Fruit fly (Drosophila melanogaster) whole organism, embryonic: Measurements from ENCODE around the gene Hrd3.

Experiments
- Ada2b ChIP-seq: fragments of 200-800 bp; sonication (Bioruptor generic); IDR thresholded peaks from 2 replicates; pipeline ENCODE4 v1.3.6; 2022; ENCODE audit warnings: missing biosample characterization, missing genetic modification characterization
- Atf3 ChIP-seq: fragments of 200-800 bp; sonication (Bioruptor generic); optimal IDR thresholded peaks from 3 replicates; lab custom pipeline; 2016; ENCODE audit warnings: missing biosample characterization, missing genetic modification characterization
- Atf6 ChIP-seq: fragments of 200-800 bp; sonication (Bioruptor generic); IDR thresholded peaks from 2 replicates; pipeline ENCODE4 v1.3.6; 2022; ENCODE audit warnings: missing biosample characterization, missing genetic modification characterization
- B-H1 ChIP-seq: fragments of 200-800 bp; sonication (Bioruptor generic); IDR thresholded peaks from 3 replicates; pipeline ENCODE4 v1.3.6; 2022; ENCODE audit warnings: missing biosample characterization, missing genetic modification characterization
- CG10267 ChIP-seq: fragments of 200-800 bp; sonication (Bioruptor generic); optimal IDR thresholded peaks from 2 replicates; lab custom pipeline; 2018; ENCODE audit warnings: missing biosample characterization, mild to moderate bottlenecking, missing genetic modification characterization, moderate library complexity
- CG10654 ChIP-seq: fragments of 200-800 bp; sonication (Bioruptor generic); optimal IDR thresholded peaks from 2 replicates; lab custom pipeline; 2016; ENCODE audit warnings: missing biosample characterization, missing genetic modification characterization
- CG12071 ChIP-seq: fragments of 200-800 bp; sonication (Bioruptor generic); optimal IDR thresholded peaks from 3 replicates; lab custom pipeline; 2018; ENCODE audit warnings: missing biosample characterization, mild to moderate bottlenecking, missing genetic modification characterization
- CG12299 ChIP-seq: fragments of 200-800 bp; sonication (Bioruptor generic); optimal IDR thresholded peaks from 2 replicates; lab custom pipeline; 2018; ENCODE audit warnings: missing biosample characterization, mild to moderate bottlenecking, missing genetic modification characterization
- CG14014 ChIP-seq: fragments of 200-800 bp; sonication (Bioruptor generic); IDR thresholded peaks from 2 replicates; pipeline ENCODE4 v1.3.6; 2022; ENCODE audit warnings: missing biosample characterization, missing genetic modification characterization
- CG15073 ChIP-seq: fragments of 200-800 bp; sonication (Bioruptor generic); optimal IDR thresholded peaks from 2 replicates; lab custom pipeline; 2016; ENCODE audit warnings: missing biosample characterization, missing genetic modification characterization
- CG1529 ChIP-seq: fragments of 200-800 bp; sonication (Bioruptor generic); optimal IDR thresholded peaks from 3 replicates; lab custom pipeline; 2018; ENCODE audit warnings: missing biosample characterization, missing genetic modification characterization
- CG16863 ChIP-seq: fragments of 200-800 bp; sonication (Bioruptor generic); optimal IDR thresholded peaks from 3 replicates; lab custom pipeline; 2016; ENCODE audit warnings: missing biosample characterization, missing genetic modification characterization
- CG17361 ChIP-seq: fragments of 200-800 bp; sonication (Bioruptor generic); IDR thresholded peaks from 3 replicates; pipeline ENCODE4 v1.3.6; 2022; ENCODE audit warnings: missing biosample characterization, missing genetic modification characterization
- CG17385 ChIP-seq: fragments of 200-800 bp; sonication (Bioruptor generic); optimal IDR thresholded peaks from 3 replicates; lab custom pipeline; 2018; ENCODE audit warnings: missing biosample characterization, mild to moderate bottlenecking, missing genetic modification characterization
- CG17802 ChIP-seq: fragments of 200-800 bp; sonication (Bioruptor generic); optimal IDR thresholded peaks from 2 replicates; lab custom pipeline; 2018; ENCODE audit warnings: missing biosample characterization, mild to moderate bottlenecking, missing genetic modification characterization, moderate library complexity
- CG1832 ChIP-seq: fragments of 200-800 bp; sonication (Bioruptor generic); optimal IDR thresholded peaks from 2 replicates; lab custom pipeline; 2017; ENCODE audit warnings: missing biosample characterization, mild to moderate bottlenecking, missing genetic modification characterization, inconsistent platforms
- CG30020 ChIP-seq: fragments of 200-800 bp; optimal IDR thresholded peaks from 2 replicates; lab custom pipeline; 2019; ENCODE audit warnings: missing biosample characterization, mild to moderate bottlenecking, missing genetic modification characterization, moderate library complexity
- CG3281 ChIP-seq: fragments of 200-800 bp; sonication (Bioruptor generic); optimal IDR thresholded peaks from 3 replicates; lab custom pipeline; 2017; ENCODE audit warnings: missing biosample characterization, mild to moderate bottlenecking, missing genetic modification characterization
- CG3726 ChIP-seq: fragments of 200-800 bp; sonication (Bioruptor generic); IDR thresholded peaks from 3 replicates; pipeline ENCODE4, ENCODE4 v1.3.6; 2022; ENCODE audit warnings: missing biosample characterization, missing genetic modification characterization
- CG3838 ChIP-seq: fragments of 200-800 bp; sonication (Bioruptor generic); optimal IDR thresholded peaks from 3 replicates; lab custom pipeline; 2016; ENCODE audit warnings: missing biosample characterization, missing genetic modification characterization
- CG6689 ChIP-seq: fragments of 200-800 bp; sonication (Bioruptor generic); IDR thresholded peaks from 2 replicates; pipeline ENCODE4 v1.3.6; 2022; ENCODE audit warnings: missing biosample characterization, missing genetic modification characterization
- CG6791 ChIP-seq: fragments of 200-800 bp; sonication (Bioruptor generic); IDR thresholded peaks from 3 replicates; pipeline ENCODE4 v1.3.6; 2022; ENCODE audit warnings: missing biosample characterization, missing genetic modification characterization; ENCODE audit not compliant: partially characterized antibody
- CG6854 ChIP-seq: fragments of 200-800 bp; sonication (Bioruptor generic); optimal IDR thresholded peaks from 3 replicates; lab custom pipeline; 2017; ENCODE audit warnings: missing biosample characterization, mild to moderate bottlenecking, missing genetic modification characterization
- CG7745 ChIP-seq: fragments of 200-800 bp; sonication (Bioruptor generic); optimal IDR thresholded peaks from 2 replicates; lab custom pipeline; 2018; ENCODE audit warnings: missing biosample characterization, mild to moderate bottlenecking, missing genetic modification characterization, moderate library complexity
- CG9609 ChIP-seq: fragments of 200-800 bp; sonication (Bioruptor generic); optimal IDR thresholded peaks from 3 replicates; lab custom pipeline; 2016; ENCODE audit warnings: missing biosample characterization, missing genetic modification characterization
- CG9876 ChIP-seq: fragments of 200-800 bp; sonication (Bioruptor generic); optimal IDR thresholded peaks from 2 replicates; lab custom pipeline; 2016; ENCODE audit warnings: missing biosample characterization, missing genetic modification characterization
- Deaf1 ChIP-seq: fragments of 200-800 bp; optimal IDR thresholded peaks from 3 replicates; lab custom pipeline; 2019; ENCODE audit warnings: missing biosample characterization, mild to moderate bottlenecking, missing genetic modification characterization, moderate library complexity
- ERR ChIP-seq: fragments of 200-800 bp; sonication (Bioruptor generic); optimal IDR thresholded peaks from 2 replicates; lab custom pipeline; 2016; ENCODE audit warnings: missing biosample characterization, missing genetic modification characterization
- GATAe ChIP-seq: fragments of 200-800 bp; sonication (Bioruptor generic); conservative IDR thresholded peaks from 2 replicates; pipeline ENCODE4 v1.3.6; 2022; ENCODE audit warnings: missing biosample characterization, missing genetic modification characterization
- Hey ChIP-seq: fragments of 200-800 bp; sonication (Bioruptor generic); optimal IDR thresholded peaks from 3 replicates; lab custom pipeline; 2018; ENCODE audit warnings: missing biosample characterization, mild to moderate bottlenecking, missing genetic modification characterization
- Lim3 ChIP-seq: fragments of 200-800 bp; sonication (Bioruptor generic); IDR thresholded peaks from 2 replicates; pipeline ENCODE4 v1.3.6; 2022; ENCODE audit warnings: missing biosample characterization, missing genetic modification characterization
- MBD-R2 ChIP-seq: fragments of 200-800 bp; sonication (Bioruptor generic); IDR thresholded peaks from 2 replicates; pipeline ENCODE4 v1.3.6; 2022; ENCODE audit warnings: missing biosample characterization, missing genetic modification characterization
- MESR4 ChIP-seq: fragments of 200-800 bp; sonication (Bioruptor generic); optimal IDR thresholded peaks from 2 replicates; lab custom pipeline; 2018; ENCODE audit warnings: missing biosample characterization, mild to moderate bottlenecking, missing genetic modification characterization, moderate library complexity
- Myb ChIP-seq: fragments of 200-800 bp; sonication (Bioruptor generic); optimal IDR thresholded peaks from 2 replicates; lab custom pipeline; 2016; ENCODE audit warnings: missing biosample characterization, missing genetic modification characterization
- Optix ChIP-seq: fragments of 200-800 bp; sonication (Bioruptor generic); IDR thresholded peaks from 3 replicates; pipeline ENCODE4 v1.3.6; 2022; ENCODE audit warnings: missing biosample characterization, missing genetic modification characterization
- Sry-δ ChIP-seq: fragments of 200-800 bp; sonication (Bioruptor generic); optimal IDR thresholded peaks from 2 replicates; lab custom pipeline; 2016; ENCODE audit warnings: missing biosample characterization, missing genetic modification characterization
- ato ChIP-seq: fragments of 200-800 bp; sonication (Bioruptor generic); IDR thresholded peaks from 2 replicates; pipeline ENCODE4 v1.3.6; 2022; ENCODE audit warnings: missing biosample characterization, missing genetic modification characterization; ENCODE audit not compliant: partially characterized antibody
- da ChIP-seq: fragments of 200-800 bp; sonication (Bioruptor generic); optimal IDR thresholded peaks from 2 replicates; lab custom pipeline; 2016; ENCODE audit warnings: missing biosample characterization, missing genetic modification characterization
- emc ChIP-seq: fragments of 200-800 bp; sonication (Bioruptor generic); optimal IDR thresholded peaks from 2 replicates; lab custom pipeline; 2016; ENCODE audit warnings: missing biosample characterization, missing genetic modification characterization
- exex ChIP-seq: fragments of 200-800 bp; sonication (Bioruptor generic); optimal IDR thresholded peaks from 4 replicates; lab custom pipeline; 2018; ENCODE audit warnings: missing biosample characterization, mild to moderate bottlenecking, missing genetic modification characterization, moderate library complexity
- kay ChIP-seq: fragments of 200-800 bp; sonication (Bioruptor generic); optimal IDR thresholded peaks from 2 replicates; lab custom pipeline; 2016; ENCODE audit warnings: missing biosample characterization, missing genetic modification characterization
- nom ChIP-seq: fragments of 200-800 bp; sonication (Bioruptor generic); optimal IDR thresholded peaks from 2 replicates; lab custom pipeline; 2017; ENCODE audit warnings: missing biosample characterization, missing genetic modification characterization, mild to moderate bottlenecking, moderate library complexity, missing genetic modification reagents
- ro ChIP-seq: fragments of 200-800 bp; sonication (Bioruptor generic); IDR thresholded peaks from 2 replicates; pipeline ENCODE4 v1.3.6; 2022; ENCODE audit warnings: missing biosample characterization, missing genetic modification characterization
- sima ChIP-seq: fragments of 200-800 bp; sonication (Bioruptor generic); optimal IDR thresholded peaks from 2 replicates; lab custom pipeline; 2016; ENCODE audit warnings: missing biosample characterization, missing genetic modification characterization
- ttk ChIP-seq: fragments of 200-800 bp; sonication (Bioruptor generic); IDR thresholded peaks from 2 replicates; pipeline ENCODE4 v2.1.2; 2022; ENCODE audit warnings: missing biosample characterization, missing genetic modification characterization
- twi ChIP-seq: fragments of 200-800 bp; optimal IDR thresholded peaks from 2 replicates; lab custom pipeline; 2019; ENCODE audit warnings: missing biosample characterization, mild to moderate bottlenecking, missing genetic modification characterization, moderate library complexity
- vnd ChIP-seq: fragments of 200-800 bp; sonication (Bioruptor generic); IDR thresholded peaks from 3 replicates; pipeline ENCODE4 v1.3.6; 2022; ENCODE audit warnings: missing biosample characterization, missing genetic modification characterization; ENCODE audit not compliant: partially characterized antibody
- wor ChIP-seq: fragments of 200-800 bp; sonication (Bioruptor generic); IDR thresholded peaks from 2 replicates; pipeline ENCODE4 v1.3.6; 2022; ENCODE audit warnings: missing biosample characterization, missing genetic modification characterization
- yki ChIP-seq: fragments of >200 bp; optimal IDR thresholded peaks from 3 replicates; lab custom pipeline; 2018
- z ChIP-seq: fragments of 200-800 bp; sonication (Bioruptor generic); IDR thresholded peaks from 3 replicates; pipeline ENCODE4 v1.3.6; 2022; ENCODE audit warnings: missing biosample characterization, missing genetic modification characterization
- zen2 ChIP-seq: fragments of 200-800 bp; sonication (Bioruptor generic); IDR thresholded peaks from 3 replicates; pipeline ENCODE4 v1.3.6; 2022; ENCODE audit warnings: missing biosample characterization, missing genetic modification characterization; ENCODE audit not compliant: partially characterized antibody
- zf30C ChIP-seq: fragments of 200-800 bp; sonication (Bioruptor generic); optimal IDR thresholded peaks from 3 replicates; lab custom pipeline; 2018; ENCODE audit warnings: missing biosample characterization, mild to moderate bottlenecking, missing genetic modification characterization
- zfh2 ChIP-seq: fragments of 200-800 bp; sonication (Bioruptor generic); optimal IDR thresholded peaks from 2 replicates; lab custom pipeline; 2016; ENCODE audit warnings: missing biosample characterization, missing genetic modification characterization

The Hrd3 gene

DNA sequence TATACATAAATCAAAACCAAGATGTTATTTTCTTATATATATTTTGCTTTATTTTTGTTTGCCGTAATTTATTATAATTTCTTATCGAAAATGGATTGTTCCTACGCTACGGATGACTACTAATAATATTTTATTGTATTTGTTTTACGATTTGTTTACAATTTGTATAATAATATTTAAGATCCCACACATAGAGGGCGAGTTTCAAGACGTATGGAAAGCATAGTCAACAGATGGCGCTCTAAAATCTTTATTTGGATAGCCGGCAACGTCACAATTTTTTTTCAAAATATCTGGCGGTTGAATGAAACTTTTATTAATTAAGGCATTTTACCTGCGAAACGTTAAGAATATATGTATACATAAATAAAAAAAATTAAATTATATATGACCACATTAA, 36.4 kb downstream of the Hrd3 start (continued):
- TF ChIP-seq CG3281, result peak; percentile 2
- no peak for TF ChIP-seq da
- TF ChIP-seq CG12299 (tag; lab: Kevin White, UChicago), result no peak
- TF ChIP-seq CG1832 (GFP tag; lab: Kevin White, UChicago), result no peak
- TF ChIP-seq CG6791, result no peak
- no peak for TF ChIP-seq wor (GFP tag; lab: Robert Waterston, UW)
- peak; percentile 42 for TF ChIP-seq CG10267 (tag; lab: Kevin White, UChicago)
- TF ChIP-seq CG17802, result no peak
- TF ChIP-seq Myb (GFP tag; lab: Kevin White, UChicago), result peak; percentile 70
- peak; percentile 0 for TF ChIP-seq Deaf1 (tag; lab: Kevin White, UChicago)
- TF ChIP-seq MBD-R2 (GFP tag; lab: Robert Waterston, UW), result no peak
- TF ChIP-seq GATAe (GFP tag; lab: Robert Waterston, UW), result no peak
- no peak for TF ChIP-seq sima (GFP tag; lab: Kevin White, UChicago)
- TF ChIP-seq vnd (GFP tag; lab: Robert Waterston, UW), result no peak
- no peak for TF ChIP-seq yki (lab: Kevin White, UChicago)
- TF ChIP-seq CG10654 (GFP tag; lab: Kevin White, UChicago), result no peak
- no peak for TF ChIP-seq ttk (GFP tag; lab: Robert Waterston, UW)
- peak; percentile 29; the same call in 1 of the 3 replicates for TF ChIP-seq CG17361 (GFP tag; lab: Robert Waterston, UW)
- no peak for TF ChIP-seq CG12071
- no peak for TF ChIP-seq CG17385
- no peak for TF ChIP-seq Ada2b
- TF ChIP-seq Lim3, result no peak
- peak; percentile 8 for TF ChIP-seq kay
- TF ChIP-seq B-H1 (GFP tag; lab: Robert Waterston, UW), result no peak
- TF ChIP-seq Hey (tag; lab: Kevin White, UChicago), result no peak
- TF ChIP-seq CG7745, result no peak
- TF ChIP-seq CG16863 (GFP tag; lab: Kevin White, UChicago), result no peak
- no peak for TF ChIP-seq CG3726 (GFP tag; lab: Robert Waterston, UW)
- no peak for TF ChIP-seq CG30020 (tag; lab: Kevin White, UChicago)
- no peak for TF ChIP-seq CG1529
- TF ChIP-seq zf30C (GFP tag; lab: Kevin White, UChicago), result no peak
- no peak for TF ChIP-seq ro (GFP tag; lab: Robert Waterston, UW)
- TF ChIP-seq CG15073, result no peak
- TF ChIP-seq Optix, result no peak
- no peak for TF ChIP-seq CG3838
- TF ChIP-seq CG9876 (GFP tag; lab: Kevin White, UChicago), result no peak
- no peak for TF ChIP-seq z (GFP tag; lab: Robert Waterston, UW)
- peak; percentile 41 for TF ChIP-seq exex (tag; lab: Kevin White, UChicago)
- no peak for TF ChIP-seq nom (GFP tag; lab: Kevin White, UChicago)
- no peak for TF ChIP-seq CG6689 (GFP tag; lab: Robert Waterston, UW)
- TF ChIP-seq zfh2 (GFP tag; lab: Kevin White, UChicago), result no peak
- TF ChIP-seq MESR4 (GFP tag; lab: Kevin White, UChicago), result no peak
- no peak for TF ChIP-seq Sry-δ (GFP tag; lab: Kevin White, UChicago)
- no peak for TF ChIP-seq zen2 (GFP tag; lab: Robert Waterston, UW)
- TF ChIP-seq emc (GFP tag; lab: Kevin White, UChicago), result no peak
- no peak for TF ChIP-seq CG14014 (GFP tag; lab: Robert Waterston, UW)
- no peak for TF ChIP-seq twi (tag; lab: Kevin White, UChicago)
- no peak for TF ChIP-seq CG9609 (GFP tag; lab: Kevin White, UChicago)
- TF ChIP-seq ato, result no peak
- TF ChIP-seq ERR (GFP tag; lab: Kevin White, UChicago), result no peak
- TF ChIP-seq CG6854 (GFP tag; lab: Kevin White, UChicago), result no peak
- no peak for TF ChIP-seq Atf6 (GFP tag; lab: Robert Waterston, UW)
- no peak for TF ChIP-seq Atf3 (GFP tag; lab: Kevin White, UChicago)
